Fruit fly (Drosophila melanogaster) ovary, adult (tissue): Measurements from ENCODE around the gene Traf6.

ENCODE experiments used
- CG17801 ChIP-seq: fragments of 200-800 bp; optimal IDR thresholded peaks from 2 replicates; lab custom pipeline; 2019; ENCODE audit warnings: missing biosample characterization, mild to moderate bottlenecking, missing genetic modification characterization, moderate library complexity; ENCODE audit not compliant: partially characterized antibody

The Traf6 gene

dm6 chrX:8115343-8115676 is 41.9 kb downstream of the Traf6 start:
- TF ChIP-seq CG17801 (GFP tag; lab: Kevin White, UChicago): no peak

- TF ChIP-seq CG17801 (GFP tag; lab: Kevin White, UChicago): peak; percentile 72
Observed at dm6 chrX:8114476-8115342, 42.5 kb downstream of the Traf6 start.

- peak; percentile 61 for TF ChIP-seq CG17801 (GFP tag; lab: Kevin White, UChicago)
Observed at dm6 chrX:8113386-8114279, 43.6 kb downstream of the Traf6 start.

- no peak for TF ChIP-seq CG17801 (GFP tag; lab: Kevin White, UChicago)
Observed at dm6 chrX:8112715-8113114, 44.5 kb downstream of the Traf6 start.

dm6 chrX:8110984-8111383 is 46.2 kb downstream of the Traf6 start:
- no peak for TF ChIP-seq CG17801 (GFP tag; lab: Kevin White, UChicago)

dm6 chrX:8107936-8108335 is 49.2 kb downstream of the Traf6 start:
- TF ChIP-seq CG17801 (GFP tag; lab: Kevin White, UChicago): no peak

dm6 chrX:8106281-8107050 is 50.7 kb downstream of the Traf6 start:
- peak; percentile 6 for TF ChIP-seq CG17801 (GFP tag; lab: Kevin White, UChicago)
